Fruit fly (Drosophila melanogaster): ENCODE measurements around the gene CG17110.

CG17110 gene

dm6 chr3R:23130181-23130580, 38.7 kb downstream of the CG17110 start:
- no peak for TF ChIP-seq Ssrp (tag; optimal IDR thresholded peaks at IDR 0.05)
- TF ChIP-seq grn (GFP tag; optimal IDR thresholded peaks at IDR 0.05), result no peak
- TF ChIP-seq CG7556 (GFP tag; optimal IDR thresholded peaks at IDR 0.05), result no peak
- no peak for TF ChIP-seq pros (GFP tag; optimal IDR thresholded peaks at IDR 0.05)
- peak; percentile 78 for TF ChIP-seq sd (tag; optimal IDR thresholded peaks at IDR 0.05)
- peak; percentile 75 for TF ChIP-seq kni (GFP tag; optimal IDR thresholded peaks at IDR 0.05)
- no peak for TF ChIP-seq Stat92E (GFP tag; optimal IDR thresholded peaks at IDR 0.05)
- TF ChIP-seq vvl (GFP tag; IDR thresholded peaks at IDR 0.05), result peak; percentile 37; the same call in 1 of the 2 replicates
- peak; percentile 78 for TF ChIP-seq cad (GFP tag; optimal IDR thresholded peaks at IDR 0.05)
- TF ChIP-seq oc (tag; optimal IDR thresholded peaks at IDR 0.05), result peak; percentile 65
- no peak for TF ChIP-seq Myb (GFP tag; optimal IDR thresholded peaks at IDR 0.05)
- TF ChIP-seq run (tag; optimal IDR thresholded peaks at IDR 0.05), result peak; percentile 30

- TF ChIP-seq CG4360 (GFP tag; IDR thresholded peaks at IDR 0.05), result peak; percentile 96
- TF ChIP-seq CG8290 (GFP tag; optimal IDR thresholded peaks at IDR 0.05), result no peak
- TF ChIP-seq CG8290 (tag; optimal IDR thresholded peaks at IDR 0.05), result no peak
- TF ChIP-seq tup (GFP tag; optimal IDR thresholded peaks at IDR 0.05), result no peak
- no peak for TF ChIP-seq unpg (GFP tag; optimal IDR thresholded peaks at IDR 0.05)
- TF ChIP-seq CG12104 (GFP tag; optimal IDR thresholded peaks at IDR 0.05), result no peak
- TF ChIP-seq CG32772 (GFP tag; IDR thresholded peaks at IDR 0.05), result no peak
- TF ChIP-seq CG9437 (GFP tag; optimal IDR thresholded peaks at IDR 0.05), result no peak
- TF ChIP-seq oc (tag; optimal IDR thresholded peaks at IDR 0.05), result peak; percentile 67
- 0 out of 4 replicates have a peak, but pooled peaks have one; percentile 20 for TF ChIP-seq chinmo (GFP tag; IDR thresholded peaks at IDR 0.05; ENCODE audit: partially characterized antibody)
- no peak for TF ChIP-seq ash1 (GFP tag; optimal IDR thresholded peaks at IDR 0.05)
- TF ChIP-seq CG17186 (GFP tag; optimal IDR thresholded peaks at IDR 0.05), result no peak
- TF ChIP-seq CG2202 (tag; optimal IDR thresholded peaks at IDR 0.05), result no peak
- no peak for TF ChIP-seq CG6765 (GFP tag; optimal IDR thresholded peaks at IDR 0.05)
- TF ChIP-seq CG15479 (GFP tag; optimal IDR thresholded peaks at IDR 0.05), result no peak
- TF ChIP-seq sqz (GFP tag; optimal IDR thresholded peaks at IDR 0.05), result peak; percentile 59
- no peak for TF ChIP-seq CG7271 (tag; optimal IDR thresholded peaks at IDR 0.05)
- no peak for TF ChIP-seq gem (tag; optimal IDR thresholded peaks at IDR 0.05)
- no peak for TF ChIP-seq CG10959 (GFP tag; IDR thresholded peaks at IDR 0.05)
- no peak for TF ChIP-seq CG9817 (tag; optimal IDR thresholded peaks at IDR 0.05)
- TF ChIP-seq TFAM (GFP tag; optimal IDR thresholded peaks at IDR 0.05), result no peak
- no peak for TF ChIP-seq gcm (GFP tag; optimal IDR thresholded peaks at IDR 0.05)
- no peak for TF ChIP-seq Oaz (GFP tag; IDR thresholded peaks at IDR 0.05)
- no peak for TF ChIP-seq Sry-δ (GFP tag; optimal IDR thresholded peaks at IDR 0.05)
- no peak for TF ChIP-seq CG5180 (GFP tag; optimal IDR thresholded peaks at IDR 0.05)
- no peak for TF ChIP-seq jing (GFP tag; optimal IDR thresholded peaks at IDR 0.05)
- TF ChIP-seq ato (GFP tag; IDR thresholded peaks at IDR 0.05; ENCODE audit: partially characterized antibody), result no peak
- TF ChIP-seq CG10209 (GFP tag; optimal IDR thresholded peaks at IDR 0.05), result no peak
- no peak for TF ChIP-seq Dip3 (GFP tag; optimal IDR thresholded peaks at IDR 0.05)
- no peak for TF ChIP-seq CG9876 (GFP tag; optimal IDR thresholded peaks at IDR 0.05)
These were observed 39.4 kb downstream of the CG17110 start for dm6 chr3R:23130884-23131283.

All from whole organism, embryonic.